Fruit fly (Drosophila melanogaster): Measurements from ENCODE around the gene fan.

- TF ChIP-seq Sin3A (optimal IDR thresholded peaks at IDR 0.05): no peak
- TF ChIP-seq h (optimal IDR thresholded peaks at IDR 0.05): no peak
- TF ChIP-seq insv (optimal IDR thresholded peaks at IDR 0.05): no peak
- no peak for TF ChIP-seq psq (optimal IDR thresholded peaks at IDR 0.05)
These were observed 12.8 kb upstream of the fan start for dm6 chr3L:8096106-8096558.
